Worm (Caenorhabditis elegans) whole organism, young adult: ENCODE measurements around the gene gpx-4.

ENCODE experiments used
- B0261.1 ChIP-seq: sonication (generic microtip); optimal IDR thresholded peaks from 2 replicates; lab custom pipeline; 2016; ENCODE audit warnings: mild to moderate bottlenecking, missing genetic modification characterization, moderate library complexity, missing compliant biosample characterization
- D2030.7 ChIP-seq: fragments of 200-800 bp; sonication (Bioruptor generic); IDR thresholded peaks from 2 replicates; pipeline ENCODE4 v1.3.6; 2022; ENCODE audit warnings: missing genetic modification reagents, missing genetic modification characterization, missing compliant biosample characterization
- F22D6.2 ChIP-seq: sonication (generic microtip); optimal IDR thresholded peaks from 2 replicates; lab custom pipeline; 2016; ENCODE audit warnings: mild to moderate bottlenecking, missing genetic modification characterization, missing compliant biosample characterization
- F23B12.7 ChIP-seq: sonication (generic microtip); optimal IDR thresholded peaks from 2 replicates; lab custom pipeline; 2017; ENCODE audit warnings: missing genetic modification characterization, mild to moderate bottlenecking, missing compliant biosample characterization, antibody characterized with exemption, moderate library complexity; ENCODE audit not compliant: insufficient read depth
- F33H1.4 ChIP-seq: fragments of 200-800 bp; sonication (Bioruptor generic); IDR thresholded peaks from 2 replicates; pipeline ENCODE4 v1.3.6; 2022; ENCODE audit warnings: missing genetic modification reagents, missing genetic modification characterization, missing compliant biosample characterization
- F39B2.1 ChIP-seq: fragments of 200-800 bp; sonication (Bioruptor generic); IDR thresholded peaks from 2 replicates; pipeline ENCODE4 v1.3.6; 2022; ENCODE audit warnings: missing genetic modification reagents, missing genetic modification characterization, missing compliant biosample characterization
- F52B5.7 ChIP-seq: sonication (generic microtip); optimal IDR thresholded peaks from 2 replicates; lab custom pipeline; 2016; ENCODE audit warnings: mild to moderate bottlenecking, missing genetic modification characterization, missing compliant biosample characterization
- T07F8.4 ChIP-seq: sonication (generic microtip); optimal IDR thresholded peaks from 2 replicates; lab custom pipeline; 2016; ENCODE audit warnings: mild to moderate bottlenecking, missing genetic modification characterization, moderate library complexity, missing compliant biosample characterization
- T26A5.8 ChIP-seq: sonication (generic microtip); optimal IDR thresholded peaks from 2 replicates; lab custom pipeline; 2016; ENCODE audit warnings: missing genetic modification characterization, missing compliant biosample characterization
- Y53G8AR.9 ChIP-seq: fragments of 200-800 bp; sonication (Bioruptor generic); conservative IDR thresholded peaks from 2 replicates; pipeline ENCODE4 v1.3.6; 2022; ENCODE audit warnings: missing genetic modification reagents, missing genetic modification characterization, missing compliant biosample characterization
- akir-1 ChIP-seq: fragments of 200-800 bp; sonication (Bioruptor generic); optimal IDR thresholded peaks from 2 replicates; lab custom pipeline; 2018; ENCODE audit warnings: mild to moderate bottlenecking, missing genetic modification characterization, moderate library complexity, missing compliant biosample characterization
- aptf-2 ChIP-seq: fragments of 200-800 bp; sonication (Bioruptor generic); conservative IDR thresholded peaks from 2 replicates; pipeline ENCODE4 v1.3.6; 2022; ENCODE audit warnings: missing genetic modification reagents, missing genetic modification characterization, missing compliant biosample characterization
- attf-3 ChIP-seq: fragments of 200-800 bp; sonication (Bioruptor generic); conservative IDR thresholded peaks from 2 replicates; pipeline ENCODE4 v1.3.6; 2022; ENCODE audit warnings: missing genetic modification reagents, missing genetic modification characterization, missing compliant biosample characterization
- ccch-3 ChIP-seq: fragments of 200-800 bp; sonication (Bioruptor generic); optimal IDR thresholded peaks from 2 replicates; lab custom pipeline; 2018; ENCODE audit warnings: mild to moderate bottlenecking, missing genetic modification characterization, missing compliant biosample characterization
- ceh-27 ChIP-seq: fragments of 200-800 bp; sonication (Bioruptor generic); optimal IDR thresholded peaks from 2 replicates; lab custom pipeline; 2018; ENCODE audit warnings: mild to moderate bottlenecking, missing genetic modification characterization, moderate library complexity, missing compliant biosample characterization
- ceh-79 ChIP-seq: sonication (generic microtip); optimal IDR thresholded peaks from 2 replicates; lab custom pipeline; 2017; ENCODE audit warnings: mild to moderate bottlenecking, missing genetic modification characterization, missing compliant biosample characterization
- chd-7 ChIP-seq: sonication (generic microtip); optimal IDR thresholded peaks from 2 replicates; lab custom pipeline; 2016; ENCODE audit warnings: mild to moderate bottlenecking, missing genetic modification characterization, moderate library complexity, missing compliant biosample characterization
- dox-1 ChIP-seq: fragments of 200-800 bp; sonication (Bioruptor generic); IDR thresholded peaks from 2 replicates; pipeline ENCODE4 v1.3.6; 2022; ENCODE audit warnings: missing genetic modification reagents, missing genetic modification characterization, missing compliant biosample characterization
- dpff-1 ChIP-seq: sonication (generic microtip); optimal IDR thresholded peaks from 2 replicates; lab custom pipeline; 2017; ENCODE audit warnings: mild to moderate bottlenecking, missing genetic modification characterization, missing compliant biosample characterization
- efl-1 ChIP-seq: fragments of 150-350 bp; optimal IDR thresholded peaks from 2 replicates; lab custom pipeline; 2014; ENCODE audit warnings: missing biosample characterization, missing genetic modification reagents, missing genetic modification characterization
- ekl-4 ChIP-seq: fragments of 200-800 bp; sonication (Bioruptor generic); IDR thresholded peaks from 2 replicates; pipeline ENCODE4 v1.3.6; 2022; ENCODE audit warnings: missing genetic modification reagents, missing genetic modification characterization, missing compliant biosample characterization
- fkh-3 ChIP-seq: sonication (generic microtip); optimal IDR thresholded peaks from 2 replicates; lab custom pipeline; 2016; ENCODE audit warnings: mild to moderate bottlenecking, missing genetic modification characterization, missing compliant biosample characterization
- hlh-26 ChIP-seq: fragments of 200-800 bp; sonication (Bioruptor generic); conservative IDR thresholded peaks from 2 replicates; pipeline ENCODE4 v1.3.6; 2022; ENCODE audit warnings: missing genetic modification reagents, missing genetic modification characterization, missing compliant biosample characterization
- hsf-1 ChIP-seq: fragments of 200-800 bp; sonication (Bioruptor generic); IDR thresholded peaks from 2 replicates; pipeline ENCODE4 v1.3.6; 2022; ENCODE audit warnings: missing genetic modification reagents, missing genetic modification characterization, missing compliant biosample characterization
- lin-35 ChIP-seq, 3 experiments: fragments of 150-350 bp in 2 of 3; sonication (generic microtip) in 1 of 3; optimal IDR thresholded peaks; 2 replicates each; lab custom pipeline; 2014 to 2018; ENCODE audit warnings: missing biosample characterization in 3 of 3, missing genetic modification characterization in 3 of 3, missing genetic modification reagents in 3 of 3
- lin-54 ChIP-seq: fragments of 200-800 bp; sonication (Bioruptor generic); optimal IDR thresholded peaks from 2 replicates; lab custom pipeline; 2018; ENCODE audit warnings: mild to moderate bottlenecking, missing genetic modification characterization, missing compliant biosample characterization
- lir-1 ChIP-seq: fragments of 200-800 bp; sonication (Bioruptor generic); conservative IDR thresholded peaks from 2 replicates; pipeline ENCODE4 v1.3.6; 2022; ENCODE audit warnings: missing genetic modification reagents, missing genetic modification characterization, missing compliant biosample characterization
- madf-10 ChIP-seq: sonication (generic microtip); optimal IDR thresholded peaks from 2 replicates; lab custom pipeline; 2016; ENCODE audit warnings: mild to moderate bottlenecking, missing genetic modification characterization, missing compliant biosample characterization
- madf-6 ChIP-seq: fragments of 200-800 bp; sonication (Bioruptor generic); IDR thresholded peaks from 2 replicates; pipeline ENCODE4 v1.3.6; 2022; ENCODE audit warnings: missing genetic modification reagents, missing genetic modification characterization, missing compliant biosample characterization
- madf-8 ChIP-seq: fragments of 200-800 bp; sonication (Bioruptor generic); conservative IDR thresholded peaks from 2 replicates; pipeline ENCODE4 v1.3.6; 2022; ENCODE audit warnings: missing genetic modification reagents, missing genetic modification characterization, missing compliant biosample characterization
- mcd-1 ChIP-seq: fragments of 200-800 bp; sonication (Bioruptor generic); IDR thresholded peaks from 2 replicates; pipeline ENCODE4 v1.3.6; 2022; ENCODE audit warnings: missing genetic modification reagents, missing genetic modification characterization, missing compliant biosample characterization
- mel-28 ChIP-seq: sonication (generic microtip); optimal IDR thresholded peaks from 2 replicates; lab custom pipeline; 2016; ENCODE audit warnings: borderline replicate concordance, mild to moderate bottlenecking, missing genetic modification characterization, missing compliant biosample characterization
- nfya-1 ChIP-seq: sonication (generic microtip); optimal IDR thresholded peaks from 2 replicates; lab custom pipeline; 2017; ENCODE audit warnings: antibody characterized with exemption, missing compliant biosample characterization, missing genetic modification characterization, borderline replicate concordance; ENCODE audit not compliant: insufficient read depth
- nhr-80 ChIP-seq: sonication (generic microtip); optimal IDR thresholded peaks from 2 replicates; lab custom pipeline; 2016; ENCODE audit warnings: missing genetic modification characterization, missing compliant biosample characterization
- pbrm-1 ChIP-seq: fragments of 200-800 bp; sonication (Bioruptor generic); IDR thresholded peaks from 2 replicates; pipeline ENCODE4 v1.3.6; 2022; ENCODE audit warnings: missing genetic modification reagents, missing genetic modification characterization, missing compliant biosample characterization
- pha-4 ChIP-seq: fragments of 150-350 bp; sonication (generic microtip); optimal IDR thresholded peaks from 2 replicates; lab custom pipeline; 2014; ENCODE audit warnings: missing biosample characterization, missing genetic modification reagents, missing genetic modification characterization
- rec-8 ChIP-seq, 2 experiments: sonication (generic microtip); optimal IDR thresholded peaks; 2 replicates each; lab custom pipeline; 2016; ENCODE audit warnings: mild to moderate bottlenecking in 2 of 2, missing genetic modification characterization in 2 of 2, missing genetic modification reagents in 2 of 2, missing genotype in 2 of 2, missing biosample characterization in 1 of 2, missing compliant biosample characterization in 1 of 2, moderate library complexity in 1 of 2
- repo-1 ChIP-seq: sonication (generic microtip); optimal IDR thresholded peaks from 2 replicates; lab custom pipeline; 2017; ENCODE audit warnings: mild to moderate bottlenecking, missing genetic modification characterization, missing compliant biosample characterization
- rpc-1 ChIP-seq, 2 experiments: fragments of 150-350 bp in 1 of 2; sonication (generic microtip) in 1 of 2; optimal IDR thresholded peaks; 2 replicates each; lab custom pipeline; 2014 to 2018; ENCODE audit warnings: missing biosample characterization in 1 of 2, missing genetic modification characterization in 1 of 2, missing genetic modification reagents in 1 of 2, missing genotype in 1 of 2
- somi-1 ChIP-seq: fragments of 200-800 bp; sonication (Bioruptor generic); optimal IDR thresholded peaks from 2 replicates; lab custom pipeline; 2018; ENCODE audit warnings: mild to moderate bottlenecking, missing genetic modification characterization, missing compliant biosample characterization
- tbx-9 ChIP-seq: sonication (generic microtip); optimal IDR thresholded peaks from 2 replicates; lab custom pipeline; 2016; ENCODE audit warnings: borderline replicate concordance, missing genetic modification characterization, inconsistent platforms, missing compliant biosample characterization
- xnd-1 ChIP-seq: sonication (generic microtip); optimal IDR thresholded peaks from 2 replicates; lab custom pipeline; 2016; ENCODE audit warnings: missing genotype, missing genetic modification reagents, missing genetic modification characterization, missing compliant biosample characterization
- ztf-18 ChIP-seq: sonication (generic microtip); optimal IDR thresholded peaks from 2 replicates; lab custom pipeline; 2016; ENCODE audit warnings: missing genotype, mild to moderate bottlenecking, missing genetic modification characterization, missing compliant biosample characterization
- ztf-28 ChIP-seq: fragments of 200-800 bp; sonication (Bioruptor generic); IDR thresholded peaks from 2 replicates; pipeline ENCODE4 v1.3.6; 2022; ENCODE audit warnings: missing genetic modification reagents, missing genetic modification characterization, missing compliant biosample characterization
- ztf-3 ChIP-seq: fragments of 200-800 bp; sonication (Bioruptor generic); optimal IDR thresholded peaks from 2 replicates; lab custom pipeline; 2018; ENCODE audit warnings: mild to moderate bottlenecking, missing genetic modification characterization, missing compliant biosample characterization

Gene gpx-4

ce11 chrIV:2676281-2676680 lies 1.5 kb upstream of the gpx-4 start, which contains the start of gene Y94H6A.3 (continued):
- TF ChIP-seq F23B12.7, result peak; percentile 23
- TF ChIP-seq somi-1 (GFP tag; lab: Kevin White, UChicago), result no peak
- TF ChIP-seq B0261.1 (tag; lab: Kevin White, UChicago), result no peak
- TF ChIP-seq dpff-1 (tag; lab: Kevin White, UChicago), result no peak
- TF ChIP-seq ceh-27 (GFP tag; lab: Kevin White, UChicago), result peak; percentile 45
- peak; percentile 61 for TF ChIP-seq repo-1
- TF ChIP-seq T26A5.8 (tag; lab: Kevin White, UChicago), result no peak
- no peak for TF ChIP-seq madf-10 (tag; lab: Kevin White, UChicago)
- TF ChIP-seq ztf-18 (tag; lab: Kevin White, UChicago), result peak; percentile 96
- no peak for TF ChIP-seq akir-1 (GFP tag; lab: Kevin White, UChicago)
- peak; percentile 55; the same call in 1 of the 2 replicates for TF ChIP-seq lir-1 (GFP tag; lab: Robert Waterston, UW)
- TF ChIP-seq tbx-9 (tag; lab: Kevin White, UChicago), result no peak
- no peak for TF ChIP-seq hlh-26
- peak; percentile 39 for TF ChIP-seq pha-4
- TF ChIP-seq Y53G8AR.9 (GFP tag; lab: Robert Waterston, UW), result peak; percentile 94

ce11 chrIV:2671361-2671760 lies 3.5 kb downstream of the gpx-4 start:
- peak; percentile 63 for TF ChIP-seq madf-8 (GFP tag; lab: Robert Waterston, UW)
- peak; percentile 71 for TF ChIP-seq madf-6 (GFP tag; lab: Robert Waterston, UW)
- peak; percentile 46 for TF ChIP-seq F33H1.4
- peak; percentile 89 for TF ChIP-seq ztf-18 (tag; lab: Kevin White, UChicago)
- TF ChIP-seq ztf-28, result 0 out of 2 replicates have a peak, but pooled peaks have one; percentile 22
- peak; percentile 19; the same call in 1 of the 2 replicates for TF ChIP-seq dox-1 (GFP tag; lab: Robert Waterston, UW)
- peak; percentile 55; the same call in 1 of the 2 replicates for TF ChIP-seq hsf-1 (GFP tag; lab: Robert Waterston, UW)
- TF ChIP-seq D2030.7 (GFP tag; lab: Robert Waterston, UW), result 0 out of 2 replicates have a peak, but pooled peaks have one; percentile 18
- TF ChIP-seq xnd-1, result peak; percentile 35
- peak; percentile 77 for TF ChIP-seq attf-3 (GFP tag; lab: Robert Waterston, UW)

ce11 chrIV:2670664-2671063 lies 4.2 kb downstream of the gpx-4 start:
- TF ChIP-seq F52B5.7 (tag; lab: Kevin White, UChicago), result no peak
- TF ChIP-seq chd-7, result no peak
- no peak for TF ChIP-seq ccch-3 (GFP tag; lab: Kevin White, UChicago)
- TF ChIP-seq ekl-4 (GFP tag; lab: Robert Waterston, UW), result no peak
- TF ChIP-seq pha-4, result no peak
- no peak for TF ChIP-seq ztf-3 (GFP tag; lab: Kevin White, UChicago)
- no peak for TF ChIP-seq F39B2.1 (GFP tag; lab: Robert Waterston, UW)
- TF ChIP-seq nfya-1, result no peak
- TF ChIP-seq F22D6.2 (tag; lab: Kevin White, UChicago), result no peak
- no peak for TF ChIP-seq fkh-3 (tag; lab: Kevin White, UChicago)
- TF ChIP-seq rec-8 (tag; optimal IDR thresholded peaks at IDR 0.05; lab: Kevin White, UChicago), result no peak
- no peak for TF ChIP-seq T07F8.4 (tag; lab: Kevin White, UChicago)
- TF ChIP-seq pbrm-1 (GFP tag; lab: Robert Waterston, UW), result no peak
- TF ChIP-seq rpc-1 (optimal IDR thresholded peaks at IDR 0.05; lab: Kevin White, UChicago), result no peak
- no peak for TF ChIP-seq rpc-1 (tag; optimal IDR thresholded peaks at IDR 0.05; lab: Kevin White, UChicago)
- no peak for TF ChIP-seq mcd-1
- no peak for TF ChIP-seq mel-28 (tag; lab: Kevin White, UChicago)
- no peak for TF ChIP-seq madf-6 (GFP tag; lab: Robert Waterston, UW)
- no peak for TF ChIP-seq nhr-80 (tag; lab: Kevin White, UChicago)
- peak in 1 of 3 experiments; percentile 40 for TF ChIP-seq lin-35 (GFP tag; optimal IDR thresholded peaks at IDR 0.05; lab: Kevin White, UChicago)
- TF ChIP-seq aptf-2 (GFP tag; lab: Robert Waterston, UW), result no peak
- TF ChIP-seq efl-1, result peak; percentile 6
- TF ChIP-seq attf-3 (GFP tag; lab: Robert Waterston, UW), result peak; percentile 93
- no peak for TF ChIP-seq ztf-18 (tag; lab: Kevin White, UChicago)
- TF ChIP-seq lin-54 (GFP tag; lab: Kevin White, UChicago), result peak; percentile 52
- TF ChIP-seq ceh-79 (tag; lab: Kevin White, UChicago), result no peak
